Worm (Caenorhabditis elegans): Measurements from ENCODE around the gene ceh-7.

Gene ceh-7

ce11 chrII:8714913-8715447 lies 11.4 kb upstream of the ceh-7 start, which contains the start of the genes rab-21 and T01B7.13:
rab-21 (minus strand) TSS chrII:8715013.
T01B7.13 (plus strand) TSS chrII:8715397.
- TF ChIP-seq egl-27 (tag; optimal IDR thresholded peaks at IDR 0.05) (no peak), set-16 (GFP tag; IDR thresholded peaks at IDR 0.05) (no peak), lim-7 (GFP tag; IDR thresholded peaks at IDR 0.05) (no peak)

- TF ChIP-seq lim-7 (GFP tag; IDR thresholded peaks at IDR 0.05) (no peak), F37D6.2 (tag; optimal IDR thresholded peaks at IDR 0.05) (no peak), ceh-44 (GFP tag; IDR thresholded peaks at IDR 0.05) (no peak), aly-2 (tag; optimal IDR thresholded peaks at IDR 0.05) (no peak), hif-1 (tag; optimal IDR thresholded peaks at IDR 0.05) (no peak), T20F7.1 (GFP tag; optimal IDR thresholded peaks at IDR 0.05) (no peak), mdl-1 (tag; optimal IDR thresholded peaks at IDR 0.05) (no peak), ama-1 (optimal IDR thresholded peaks at IDR 0.05) (no peak), Y48G9A.11 (GFP tag; IDR thresholded peaks at IDR 0.05) (no peak), F26F4.8 (GFP tag; conservative IDR thresholded peaks at IDR 0.05) (no peak)
Observed at ce11 chrII:8710317-8710716, 6.7 kb upstream of the ceh-7 start, which contains the start of gene srg-15. srg-15 (minus strand) TSS chrII:8710417.

- TF ChIP-seq daf-16 (GFP tag; optimal IDR thresholded peaks at IDR 0.05), result peak in 1 of 2 experiments; percentile 25
- TF ChIP-seq daf-16 (tag; optimal IDR thresholded peaks at IDR 0.05), result no peak
- no peak for TF ChIP-seq ztf-11 (tag; optimal IDR thresholded peaks at IDR 0.05)
- TF ChIP-seq hlh-30 (tag; optimal IDR thresholded peaks at IDR 0.05; ENCODE audit: insufficient read depth), result peak; percentile 74
- TF ChIP-seq unc-62 (GFP tag; optimal IDR thresholded peaks at IDR 0.05 in 1 of 2), result peak in 1 of 2 experiments; percentile 71
- no peak for TF ChIP-seq unc-62 (tag; optimal IDR thresholded peaks at IDR 0.05)
- TF ChIP-seq hlh-11 (tag; optimal IDR thresholded peaks at IDR 0.05), result peak; percentile 55
- TF ChIP-seq ama-1 (optimal IDR thresholded peaks at IDR 0.05), result no peak
- peak in 1 of 2 experiments; percentile 36 for TF ChIP-seq lsy-2 (tag; optimal IDR thresholded peaks at IDR 0.05)
- TF ChIP-seq nhr-11 (tag; optimal IDR thresholded peaks at IDR 0.05), result peak; percentile 71
Observed at ce11 chrII:8707024-8707423, 3.4 kb upstream of the ceh-7 start, which contains the start of gene cup-16. cup-16 (plus strand) TSS chrII:8707155.

DNA sequence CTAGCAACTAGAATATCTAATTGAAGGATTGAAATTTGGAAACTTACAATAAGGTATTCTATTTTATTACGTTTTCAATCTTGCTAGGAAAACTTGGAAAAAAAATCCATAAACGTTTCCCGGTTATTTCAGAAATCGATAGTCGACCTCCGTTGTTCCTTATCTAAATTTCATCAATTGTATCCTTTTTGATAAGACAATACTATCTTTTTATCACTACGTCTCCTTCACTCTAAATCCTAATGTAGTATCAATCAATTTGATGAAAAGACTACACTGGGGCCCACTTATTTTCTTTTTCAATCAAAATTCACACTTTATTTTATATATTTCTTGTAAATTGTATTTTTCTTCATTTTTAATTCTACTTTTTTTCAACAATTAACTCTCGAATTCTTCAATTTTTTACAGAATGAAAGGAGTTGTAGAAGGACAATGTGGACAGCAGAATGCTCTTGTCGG lies 815 bp upstream of the ceh-7 start, which contains the start of gene prx-5:
Gene prx-5 (plus strand): TSS at position 412 of the 462 bp plus-strand sequence.
- no peak for TF ChIP-seq zfp-3 (GFP tag; conservative IDR thresholded peaks at IDR 0.05)
- TF ChIP-seq snpc-1.2 (GFP tag; IDR thresholded peaks at IDR 0.05), result no peak
- TF ChIP-seq lin-39 (tag; optimal IDR thresholded peaks at IDR 0.05), result no peak
- TF ChIP-seq pqm-1 (tag; optimal IDR thresholded peaks at IDR 0.05), result peak; percentile 35
- TF ChIP-seq mxl-2 (GFP tag; conservative IDR thresholded peaks at IDR 0.05), result no peak
- TF ChIP-seq hlh-11 (tag; optimal IDR thresholded peaks at IDR 0.05), result no peak
- peak; percentile 29; the same call in 1 of the 2 replicates for TF ChIP-seq dmd-6 (GFP tag; IDR thresholded peaks at IDR 0.05)
- TF ChIP-seq dve-1 (tag; optimal IDR thresholded peaks at IDR 0.05; ENCODE audit: insufficient read depth), result peak; percentile 32
- TF ChIP-seq T20F7.1 (GFP tag; optimal IDR thresholded peaks at IDR 0.05), result peak; percentile 10
- TF ChIP-seq nhr-28 (tag; optimal IDR thresholded peaks at IDR 0.05), result peak; percentile 77

- TF ChIP-seq skn-1 (tag; optimal IDR thresholded peaks at IDR 0.05) (no peak), dpl-1 (GFP tag; optimal IDR thresholded peaks at IDR 0.05) (no peak)
Observed at ce11 chrII:8701619-8702350, 1.8 kb downstream of the ceh-7 start, which contains the start of gene sphk-1. sphk-1 (minus strand) TSS chrII:8701669.
